Fruit fly (Drosophila melanogaster): ENCODE data around the gene RagA-B.
A peak's percentile ranks its signal among the peaks of the same experiment; 100 is the strongest.

Gene RagA-B

dm6 chr3R:9013765-9014380 lies 29.8 kb upstream of the RagA-B start (continued):
- TF ChIP-seq stc (GFP tag; IDR thresholded peaks at IDR 0.05) (0 out of 2 replicates have a peak, but pooled peaks have one; percentile 38), CG6683 (GFP tag; optimal IDR thresholded peaks at IDR 0.05) (no peak), CG15073 (GFP tag; optimal IDR thresholded peaks at IDR 0.05) (peak; percentile 96), CG13296 (GFP tag; optimal IDR thresholded peaks at IDR 0.05) (peak; percentile 33), Six4 (GFP tag; optimal IDR thresholded peaks at IDR 0.05) (peak; percentile 57), Dp (GFP tag; optimal IDR thresholded peaks at IDR 0.05) (peak; percentile 23), slp2 (GFP tag; optimal IDR thresholded peaks at IDR 0.05) (peak; percentile 47), ato (GFP tag; IDR thresholded peaks at IDR 0.05; ENCODE audit: partially characterized antibody) (no peak), ftz-f1 (GFP tag; optimal IDR thresholded peaks at IDR 0.05) (peak; percentile 71), CG5245 (GFP tag; optimal IDR thresholded peaks at IDR 0.05) (peak; percentile 32), Kr (GFP tag; optimal IDR thresholded peaks at IDR 0.05) (no peak), CG1024 (GFP tag; IDR thresholded peaks at IDR 0.05) (peak; percentile 30; the same call in 1 of the 2 replicates), gce (GFP tag; IDR thresholded peaks at IDR 0.05) (no peak), bsh (GFP tag; optimal IDR thresholded peaks at IDR 0.05) (peak in 1 of 2 experiments; percentile 55), yki (optimal IDR thresholded peaks at IDR 0.05) (no peak), Adf1 (GFP tag; IDR thresholded peaks at IDR 0.05) (peak; percentile 42; the same call in 1 of the 2 replicates), nom (GFP tag; optimal IDR thresholded peaks at IDR 0.05) (peak; percentile 38), hbn (GFP tag; IDR thresholded peaks at IDR 0.05; ENCODE audit: partially characterized antibody) (no peak), CG18011 (GFP tag; optimal IDR thresholded peaks at IDR 0.05) (peak; percentile 21), CG18262 (tag; optimal IDR thresholded peaks at IDR 0.05) (peak; percentile 37), Optix (GFP tag; IDR thresholded peaks at IDR 0.05) (no peak), gro (GFP tag; optimal IDR thresholded peaks at IDR 0.05) (peak; percentile 67), CG31441 (GFP tag; IDR thresholded peaks at IDR 0.05) (no peak), CG33213 (GFP tag; optimal IDR thresholded peaks at IDR 0.05) (peak; percentile 22), Mad (GFP tag; optimal IDR thresholded peaks at IDR 0.05) (peak; percentile 66), sima (GFP tag; optimal IDR thresholded peaks at IDR 0.05) (no peak), sd (tag; optimal IDR thresholded peaks at IDR 0.05) (peak; percentile 71), HLH3B (GFP tag; IDR thresholded peaks at IDR 0.05) (no peak), eyg (GFP tag; optimal IDR thresholded peaks at IDR 0.05) (no peak), nerfin-2 (GFP tag; IDR thresholded peaks at IDR 0.05; ENCODE audit: partially characterized antibody) (peak; percentile 14; the same call in 1 of the 2 replicates), CG4617 (GFP tag; optimal IDR thresholded peaks at IDR 0.05; ENCODE audit: borderline replicate concordance) (peak; percentile 83), CG17385 (GFP tag; optimal IDR thresholded peaks at IDR 0.05) (no peak), danr (GFP tag; IDR thresholded peaks at IDR 0.05) (no peak), NK7.1 (GFP tag; optimal IDR thresholded peaks at IDR 0.05) (no peak), Stat92E (GFP tag; optimal IDR thresholded peaks at IDR 0.05) (no peak), Xbp1 (GFP tag; optimal IDR thresholded peaks at IDR 0.05) (peak; percentile 62), Ravus (GFP tag; IDR thresholded peaks at IDR 0.05) (no peak), CG12391 (tag; optimal IDR thresholded peaks at IDR 0.05) (peak; percentile 42), lmd (GFP tag; IDR thresholded peaks at IDR 0.05) (no peak; the same call in 1 of the 2 replicates), D19A (tag; optimal IDR thresholded peaks at IDR 0.05) (no peak), esg (GFP tag; conservative IDR thresholded peaks at IDR 0.05) (no peak), bab2 (GFP tag; optimal IDR thresholded peaks at IDR 0.05) (peak; percentile 38), CG18599 (GFP tag; optimal IDR thresholded peaks at IDR 0.05) (no peak), E2f2 (GFP tag; IDR thresholded peaks at IDR 0.05) (peak; percentile 35; the same call in 1 of the 2 replicates), Asciz (GFP tag; optimal IDR thresholded peaks at IDR 0.05) (no peak), btn (GFP tag; optimal IDR thresholded peaks at IDR 0.05) (no peak), ash1 (GFP tag; optimal IDR thresholded peaks at IDR 0.05) (no peak), Med (GFP tag) (peak; percentile 91), so (GFP tag; IDR thresholded peaks at IDR 0.05) (peak; percentile 40; the same call in 1 of the 3 replicates), org-1 (GFP tag; optimal IDR thresholded peaks at IDR 0.05) (no peak)
